Worm (Caenorhabditis elegans): ENCODE measurements around the gene Y62F5A.9.

Gene Y62F5A.9

ce11 chrII:11537115-11537514 is 1.5 kb downstream of the Y62F5A.9 start:
- TF ChIP-seq pes-1 (GFP tag; IDR thresholded peaks at IDR 0.05) (no peak; the same call in 1 of the 2 replicates), hnd-1 (tag; optimal IDR thresholded peaks at IDR 0.05) (no peak), ama-1 (optimal IDR thresholded peaks at IDR 0.05) (no peak), ceh-13 (GFP tag; optimal IDR thresholded peaks at IDR 0.05) (no peak), F13C5.2 (tag; optimal IDR thresholded peaks at IDR 0.05) (no peak), aly-1 (tag; optimal IDR thresholded peaks at IDR 0.05) (no peak), scrt-1 (GFP tag; IDR thresholded peaks at IDR 0.05) (no peak), ets-7 (tag; optimal IDR thresholded peaks at IDR 0.05) (peak; percentile 33), hmbx-1 (tag; optimal IDR thresholded peaks at IDR 0.05) (no peak), flt-1 (GFP tag; IDR thresholded peaks at IDR 0.05) (no peak), sea-1 (GFP tag; conservative IDR thresholded peaks at IDR 0.05) (no peak), tbx-11 (GFP tag; IDR thresholded peaks at IDR 0.05) (no peak), tra-4 (tag; optimal IDR thresholded peaks at IDR 0.05) (no peak), hmg-4 (GFP tag; optimal IDR thresholded peaks at IDR 0.05) (peak; percentile 43), ceh-36 (tag; optimal IDR thresholded peaks at IDR 0.05) (no peak)

- TF ChIP-seq ceh-36 (tag; optimal IDR thresholded peaks at IDR 0.05) (no peak), aly-1 (tag; optimal IDR thresholded peaks at IDR 0.05) (no peak), tra-4 (tag; optimal IDR thresholded peaks at IDR 0.05) (no peak), B0310.2 (tag; optimal IDR thresholded peaks at IDR 0.05) (no peak), tbx-11 (GFP tag; IDR thresholded peaks at IDR 0.05) (no peak), tbx-37 (GFP tag; conservative IDR thresholded peaks at IDR 0.05) (no peak), ama-1 (optimal IDR thresholded peaks at IDR 0.05) (no peak), ceh-13 (GFP tag; optimal IDR thresholded peaks at IDR 0.05) (no peak), pes-1 (GFP tag; IDR thresholded peaks at IDR 0.05) (no peak), hmbx-1 (tag; optimal IDR thresholded peaks at IDR 0.05) (no peak), flt-1 (GFP tag; IDR thresholded peaks at IDR 0.05) (no peak), hmg-4 (GFP tag; optimal IDR thresholded peaks at IDR 0.05) (no peak)
Observed at ce11 chrII:11536505-11536904, 2.1 kb downstream of the Y62F5A.9 start.

- TF ChIP-seq pes-1 (GFP tag; IDR thresholded peaks at IDR 0.05) (no peak), F13C5.2 (tag; optimal IDR thresholded peaks at IDR 0.05) (no peak), aly-1 (tag; optimal IDR thresholded peaks at IDR 0.05) (no peak), B0310.2 (tag; optimal IDR thresholded peaks at IDR 0.05) (no peak), scrt-1 (GFP tag; IDR thresholded peaks at IDR 0.05) (no peak), ets-7 (tag; optimal IDR thresholded peaks at IDR 0.05) (no peak), sea-1 (GFP tag; conservative IDR thresholded peaks at IDR 0.05) (no peak), hmbx-1 (tag; optimal IDR thresholded peaks at IDR 0.05) (no peak), tbx-37 (GFP tag; conservative IDR thresholded peaks at IDR 0.05) (no peak), ceh-13 (GFP tag; optimal IDR thresholded peaks at IDR 0.05) (no peak), ama-1 (optimal IDR thresholded peaks at IDR 0.05) (no peak), flt-1 (GFP tag; IDR thresholded peaks at IDR 0.05) (no peak), tra-4 (tag; optimal IDR thresholded peaks at IDR 0.05) (no peak), ceh-36 (tag; optimal IDR thresholded peaks at IDR 0.05) (no peak), hnd-1 (tag; optimal IDR thresholded peaks at IDR 0.05) (no peak)
Observed at ce11 chrII:11535924-11536323, 2.7 kb downstream of the Y62F5A.9 start.

ce11 chrII:11535429-11535828 is 3.2 kb downstream of the Y62F5A.9 start:
- TF ChIP-seq tra-4 (tag; optimal IDR thresholded peaks at IDR 0.05) (no peak), ceh-13 (GFP tag; optimal IDR thresholded peaks at IDR 0.05) (no peak), tbx-11 (GFP tag; IDR thresholded peaks at IDR 0.05) (no peak), hmg-4 (GFP tag; optimal IDR thresholded peaks at IDR 0.05) (peak; percentile 74), ets-7 (tag; optimal IDR thresholded peaks at IDR 0.05) (no peak), F13C5.2 (tag; optimal IDR thresholded peaks at IDR 0.05) (no peak), pes-1 (GFP tag; IDR thresholded peaks at IDR 0.05) (0 out of 2 replicates have a peak, but pooled peaks have one; percentile 7), hnd-1 (tag; optimal IDR thresholded peaks at IDR 0.05) (no peak), ama-1 (optimal IDR thresholded peaks at IDR 0.05) (no peak), aly-1 (tag; optimal IDR thresholded peaks at IDR 0.05) (no peak), tbx-37 (GFP tag; conservative IDR thresholded peaks at IDR 0.05) (0 out of 2 replicates have a peak, but pooled peaks have one; percentile 4), sea-1 (GFP tag; conservative IDR thresholded peaks at IDR 0.05) (peak; percentile 56; the same call in 1 of the 2 replicates), scrt-1 (GFP tag; IDR thresholded peaks at IDR 0.05) (no peak), hmbx-1 (tag; optimal IDR thresholded peaks at IDR 0.05) (no peak), flt-1 (GFP tag; IDR thresholded peaks at IDR 0.05) (peak; percentile 35; the same call in 1 of the 2 replicates), ceh-36 (tag; optimal IDR thresholded peaks at IDR 0.05) (peak; percentile 11), B0310.2 (tag; optimal IDR thresholded peaks at IDR 0.05) (no peak)

ce11 chrII:11534429-11535099 is 4.1 kb downstream of the Y62F5A.9 start, which contains the start of gene Y62F5A.12:
TSS of gene Y62F5A.12 (minus strand) at chrII:11534479.
- peak; percentile 71; the same call in 1 of the 2 replicates for TF ChIP-seq scrt-1 (GFP tag; IDR thresholded peaks at IDR 0.05)
- peak; percentile 13 for TF ChIP-seq hmg-4 (GFP tag; optimal IDR thresholded peaks at IDR 0.05)
- peak; percentile 14 for TF ChIP-seq ceh-13 (GFP tag; optimal IDR thresholded peaks at IDR 0.05)
- TF ChIP-seq tbx-11 (GFP tag; IDR thresholded peaks at IDR 0.05), result peak; percentile 63
- peak; percentile 70 for TF ChIP-seq ets-7 (tag; optimal IDR thresholded peaks at IDR 0.05)
- peak; percentile 86 for TF ChIP-seq tbx-37 (GFP tag; conservative IDR thresholded peaks at IDR 0.05)
- peak; percentile 79 for TF ChIP-seq sea-1 (GFP tag; conservative IDR thresholded peaks at IDR 0.05)
- TF ChIP-seq pes-1 (GFP tag; IDR thresholded peaks at IDR 0.05), result peak; percentile 86
- peak; percentile 36 for TF ChIP-seq hnd-1 (tag; optimal IDR thresholded peaks at IDR 0.05)
- peak; percentile 82 for TF ChIP-seq flt-1 (GFP tag; IDR thresholded peaks at IDR 0.05)

ce11 chrII:11533716-11534115 is 4.9 kb downstream of the Y62F5A.9 start, which contains the start of gene mdt-8:
TSS of gene mdt-8 (minus strand) at chrII:11533816.
- TF ChIP-seq pes-1 (GFP tag; IDR thresholded peaks at IDR 0.05) (no peak), hmbx-1 (tag; optimal IDR thresholded peaks at IDR 0.05) (no peak), ama-1 (optimal IDR thresholded peaks at IDR 0.05) (no peak), ceh-36 (tag; optimal IDR thresholded peaks at IDR 0.05) (no peak), F13C5.2 (tag; optimal IDR thresholded peaks at IDR 0.05) (no peak), B0310.2 (tag; optimal IDR thresholded peaks at IDR 0.05) (no peak), hnd-1 (tag; optimal IDR thresholded peaks at IDR 0.05) (no peak), tra-4 (tag; optimal IDR thresholded peaks at IDR 0.05) (no peak), sea-1 (GFP tag; conservative IDR thresholded peaks at IDR 0.05) (no peak), flt-1 (GFP tag; IDR thresholded peaks at IDR 0.05) (no peak)

- TF ChIP-seq aly-1 (tag; optimal IDR thresholded peaks at IDR 0.05) (no peak), ceh-36 (tag; optimal IDR thresholded peaks at IDR 0.05) (no peak), scrt-1 (GFP tag; IDR thresholded peaks at IDR 0.05) (no peak), tbx-37 (GFP tag; conservative IDR thresholded peaks at IDR 0.05) (no peak), hnd-1 (tag; optimal IDR thresholded peaks at IDR 0.05) (no peak), B0310.2 (tag; optimal IDR thresholded peaks at IDR 0.05) (no peak), pes-1 (GFP tag; IDR thresholded peaks at IDR 0.05) (no peak), hmbx-1 (tag; optimal IDR thresholded peaks at IDR 0.05) (no peak), hmg-4 (GFP tag; optimal IDR thresholded peaks at IDR 0.05) (no peak), tbx-11 (GFP tag; IDR thresholded peaks at IDR 0.05) (no peak), tra-4 (tag; optimal IDR thresholded peaks at IDR 0.05) (no peak), ets-7 (tag; optimal IDR thresholded peaks at IDR 0.05) (no peak), ama-1 (optimal IDR thresholded peaks at IDR 0.05) (no peak), flt-1 (GFP tag; IDR thresholded peaks at IDR 0.05) (no peak), ceh-13 (GFP tag; optimal IDR thresholded peaks at IDR 0.05) (no peak), sea-1 (GFP tag; conservative IDR thresholded peaks at IDR 0.05) (no peak)
Observed at ce11 chrII:11526954-11527353, 11.7 kb downstream of the Y62F5A.9 start, which contains the start of gene age-1. TSS of gene age-1 (minus strand) at chrII:11527054.
